Fruit fly (Drosophila melanogaster): Measurements from ENCODE around the gene CG2694.

DNA sequence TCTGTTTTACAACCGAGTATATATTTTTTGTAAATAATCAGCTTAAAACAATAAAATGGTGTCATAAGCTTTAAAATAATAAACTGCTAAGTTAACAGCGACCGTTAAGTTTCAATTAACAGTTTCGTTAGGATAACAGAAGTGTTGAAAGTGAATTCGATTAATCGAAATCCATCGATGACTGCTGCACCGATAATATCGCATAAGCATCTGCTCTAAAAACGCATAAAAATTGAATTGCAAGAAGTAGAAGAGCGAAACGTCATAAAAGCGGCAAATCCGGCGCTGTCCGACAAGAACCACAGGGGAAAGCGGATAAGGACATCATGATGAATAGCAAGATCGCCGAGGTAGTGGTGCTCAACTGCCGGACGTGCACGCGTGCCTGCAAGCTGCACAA lies 13.6 kb downstream of the CG2694 start, which contains the start of gene dwg:
- no peak for TF ChIP-seq CG7101 (tag; optimal IDR thresholded peaks at IDR 0.05)
- TF ChIP-seq Clk (GFP tag; optimal IDR thresholded peaks at IDR 0.05), result no peak
- no peak for TF ChIP-seq CG12768 (GFP tag; optimal IDR thresholded peaks at IDR 0.05)
- TF ChIP-seq CG33017 (tag; optimal IDR thresholded peaks at IDR 0.05), result no peak
- TF ChIP-seq CG14711 (tag; optimal IDR thresholded peaks at IDR 0.05), result no peak
- no peak for TF ChIP-seq CG1620 (GFP tag; optimal IDR thresholded peaks at IDR 0.05)
- TF ChIP-seq kay (GFP tag; ENCODE audit: borderline replicate concordance), result no peak
